Worm (Caenorhabditis elegans) whole organism, L1 larva: Measurements from ENCODE around the gene cyp-25A4.

ENCODE experiments used
- aly-2 ChIP-seq: fragments of 150-350 bp; optimal IDR thresholded peaks from 2 replicates; lab custom pipeline; 2014; ENCODE audit warnings: missing biosample characterization, missing genetic modification characterization
- ama-1 ChIP-seq: fragments of 150-350 bp; optimal IDR thresholded peaks from 2 replicates; lab custom pipeline; 2014
- blmp-1 ChIP-seq: fragments of 150-350 bp; optimal IDR thresholded peaks from 2 replicates; lab custom pipeline; 2014; ENCODE audit warnings: missing biosample characterization, missing genetic modification characterization
- ceh-63 ChIP-seq: fragments of 200-800 bp; sonication (Bioruptor generic); optimal IDR thresholded peaks from 2 replicates; lab custom pipeline; 2018; ENCODE audit warnings: mild to moderate bottlenecking, missing genetic modification characterization, missing compliant biosample characterization
- ceh-82 ChIP-seq, 3 experiments: fragments of 150-350 bp in 1 of 3; sonication (generic microtip) in 2 of 3; optimal IDR thresholded peaks; 2 replicates each; lab custom pipeline; 2014 to 2017; ENCODE audit warnings: missing biosample characterization in 3 of 3, missing genetic modification characterization in 3 of 3
- ceh-90 ChIP-seq: sonication (generic microtip); optimal IDR thresholded peaks from 2 replicates; lab custom pipeline; 2016; ENCODE audit warnings: missing genetic modification characterization, missing compliant biosample characterization
- dpl-1 ChIP-seq, 3 experiments: fragments of 150-350 bp in 2 of 3; sonication (generic microtip) in 1 of 3; optimal IDR thresholded peaks; 2 replicates each; lab custom pipeline; 2014 to 2017; ENCODE audit warnings: missing biosample characterization in 3 of 3, missing genetic modification characterization in 3 of 3, missing genetic modification reagents in 3 of 3
- dsc-1 ChIP-seq: sonication (generic microtip); optimal IDR thresholded peaks from 2 replicates; lab custom pipeline; 2016; ENCODE audit warnings: mild to moderate bottlenecking, missing genetic modification characterization, missing compliant biosample characterization
- efl-1 ChIP-seq, 4 experiments: fragments of 150-350 bp; optimal IDR thresholded peaks in 3 of 4; peaks in 1 of 4; 1 replicate in 1 of 4; 2 replicates in 3 of 4; lab custom pipeline; 2014; ENCODE audit warnings: missing biosample characterization in 2 of 4, missing genetic modification characterization in 2 of 4, missing genetic modification reagents in 2 of 4
- efl-3 ChIP-seq: fragments of 200-800 bp; sonication (Bioruptor generic); optimal IDR thresholded peaks from 2 replicates; lab custom pipeline; 2018; ENCODE audit warnings: mild to moderate bottlenecking, missing genetic modification characterization, missing compliant biosample characterization
- egl-27 ChIP-seq, 2 experiments: fragments of 150-350 bp in 1 of 2; sonication (generic microtip); optimal IDR thresholded peaks; 3 replicates each; lab custom pipeline; 2017 to 2018; ENCODE audit warnings: missing biosample characterization in 2 of 2, missing genetic modification characterization in 2 of 2, missing genetic modification reagents in 2 of 2
- elt-2 ChIP-seq: sonication (generic microtip); optimal IDR thresholded peaks from 2 replicates; lab custom pipeline; 2016; ENCODE audit warnings: missing genetic modification characterization, mild to moderate bottlenecking, inconsistent platforms, missing compliant biosample characterization, missing genetic modification reagents
- ets-5 ChIP-seq: fragments of 200-800 bp; sonication (Bioruptor generic); IDR thresholded peaks from 2 replicates; pipeline ENCODE4 v1.3.6; 2022; ENCODE audit warnings: missing genetic modification characterization, missing compliant biosample characterization
- fkh-10 ChIP-seq: sonication (generic microtip); optimal IDR thresholded peaks from 2 replicates; lab custom pipeline; 2017; ENCODE audit warnings: missing biosample characterization, missing genetic modification reagents, missing genetic modification characterization
- fkh-4 ChIP-seq: sonication (generic microtip); optimal IDR thresholded peaks from 2 replicates; lab custom pipeline; 2016; ENCODE audit warnings: missing compliant biosample characterization, missing genetic modification characterization, borderline replicate concordance
- grh-1 ChIP-seq: fragments of 200-800 bp; sonication (Bioruptor generic); IDR thresholded peaks from 2 replicates; pipeline ENCODE4 v1.3.6; 2022; ENCODE audit warnings: missing genetic modification reagents, missing genetic modification characterization, missing compliant biosample characterization
- jun-1 ChIP-seq: fragments of 150-350 bp; optimal IDR thresholded peaks from 2 replicates; lab custom pipeline; 2014; ENCODE audit warnings: missing biosample characterization, missing genetic modification reagents, missing genetic modification characterization
- lin-14 ChIP-seq: fragments of 200-800 bp; sonication (Bioruptor generic); optimal IDR thresholded peaks from 2 replicates; lab custom pipeline; 2018; ENCODE audit warnings: mild to moderate bottlenecking, missing genetic modification characterization, moderate library complexity, missing compliant biosample characterization
- lin-15B ChIP-seq: fragments of 150-350 bp; sonication (generic microtip); optimal IDR thresholded peaks from 3 replicates; lab custom pipeline; 2014; ENCODE audit warnings: missing biosample characterization, missing genetic modification characterization
- lin-35 ChIP-seq, 2 experiments: fragments of 150-350 bp; optimal IDR thresholded peaks; 2 replicates each; lab custom pipeline; 2014; ENCODE audit warnings: missing biosample characterization in 2 of 2, missing genetic modification characterization in 2 of 2, missing genetic modification reagents in 2 of 2
- lin-39 ChIP-seq: fragments of 150-350 bp; optimal IDR thresholded peaks from 2 replicates; lab custom pipeline; 2014; ENCODE audit warnings: missing biosample characterization, missing genetic modification reagents, missing genetic modification characterization
- lsy-2 ChIP-seq, 2 experiments: fragments of 150-350 bp; optimal IDR thresholded peaks; 2 replicates each; lab custom pipeline; 2014; ENCODE audit warnings: missing biosample characterization in 2 of 2, missing genetic modification characterization in 2 of 2
- nhr-20 ChIP-seq: sonication (generic microtip); optimal IDR thresholded peaks from 2 replicates; lab custom pipeline; 2016; ENCODE audit warnings: mild to moderate bottlenecking, missing genetic modification characterization, missing compliant biosample characterization
- nhr-71 ChIP-seq: sonication (generic microtip); optimal IDR thresholded peaks from 2 replicates; lab custom pipeline; 2016; ENCODE audit warnings: mild to moderate bottlenecking, missing genetic modification characterization, moderate library complexity, missing compliant biosample characterization
- nhr-77 ChIP-seq: fragments of 150-350 bp; optimal IDR thresholded peaks from 2 replicates; lab custom pipeline; 2014; ENCODE audit warnings: missing biosample characterization, missing genetic modification characterization
- nhr-85 ChIP-seq: sonication (generic microtip); peaks from one replicate; lab custom pipeline; 2016; ENCODE audit warnings: missing genetic modification characterization, inconsistent platforms, missing compliant biosample characterization
- nhr-90 ChIP-seq: sonication (generic microtip); optimal IDR thresholded peaks from 2 replicates; lab custom pipeline; 2016; ENCODE audit warnings: mild to moderate bottlenecking, missing genetic modification characterization, missing compliant biosample characterization; ENCODE audit not compliant: poor library complexity
- pax-3 ChIP-seq: fragments of 200-800 bp; sonication (Bioruptor generic); optimal IDR thresholded peaks from 2 replicates; lab custom pipeline; 2018; ENCODE audit warnings: mild to moderate bottlenecking, missing genetic modification characterization, moderate library complexity, missing compliant biosample characterization
- pqm-1 ChIP-seq: sonication (generic microtip); optimal IDR thresholded peaks from 3 replicates; lab custom pipeline; 2017; ENCODE audit warnings: missing biosample characterization, missing genetic modification characterization
- skn-1 ChIP-seq: fragments of 150-350 bp; optimal IDR thresholded peaks from 2 replicates; lab custom pipeline; 2014; ENCODE audit warnings: missing biosample characterization, missing genetic modification characterization
- sox-4 ChIP-seq: sonication (generic microtip); optimal IDR thresholded peaks from 2 replicates; lab custom pipeline; 2016; ENCODE audit warnings: missing genetic modification characterization, missing compliant biosample characterization
- sptf-1 ChIP-seq: fragments of 150-350 bp; optimal IDR thresholded peaks from 2 replicates; lab custom pipeline; 2014; ENCODE audit warnings: missing biosample characterization, missing genetic modification characterization
- tbx-2 ChIP-seq: sonication (generic microtip); optimal IDR thresholded peaks from 2 replicates; lab custom pipeline; 2016; ENCODE audit warnings: missing genetic modification characterization, missing compliant biosample characterization
- unc-130 ChIP-seq: fragments of 150-350 bp; optimal IDR thresholded peaks from 2 replicates; lab custom pipeline; 2017; ENCODE audit warnings: missing biosample characterization, missing genetic modification characterization, inconsistent platforms
- unc-62 ChIP-seq: fragments of 150-350 bp; optimal IDR thresholded peaks from 2 replicates; lab custom pipeline; 2014; ENCODE audit warnings: missing biosample characterization, missing genetic modification reagents, missing genetic modification characterization
- unc-86 ChIP-seq: sonication (generic microtip); optimal IDR thresholded peaks from 2 replicates; lab custom pipeline; 2016; ENCODE audit warnings: missing genetic modification characterization, missing compliant biosample characterization
- vab-15 ChIP-seq: sonication (generic microtip); optimal IDR thresholded peaks from 2 replicates; lab custom pipeline; 2017; ENCODE audit warnings: missing genotype, mild to moderate bottlenecking, missing genetic modification characterization, missing compliant biosample characterization
- xbp-1 ChIP-seq: sonication (generic microtip); optimal IDR thresholded peaks from 2 replicates; lab custom pipeline; 2016; ENCODE audit warnings: missing genetic modification characterization, missing compliant biosample characterization
- zag-1 ChIP-seq: fragments of 150-350 bp; optimal IDR thresholded peaks from 2 replicates; lab custom pipeline; 2014; ENCODE audit warnings: missing biosample characterization, missing genetic modification characterization

cyp-25A4 gene

DNA sequence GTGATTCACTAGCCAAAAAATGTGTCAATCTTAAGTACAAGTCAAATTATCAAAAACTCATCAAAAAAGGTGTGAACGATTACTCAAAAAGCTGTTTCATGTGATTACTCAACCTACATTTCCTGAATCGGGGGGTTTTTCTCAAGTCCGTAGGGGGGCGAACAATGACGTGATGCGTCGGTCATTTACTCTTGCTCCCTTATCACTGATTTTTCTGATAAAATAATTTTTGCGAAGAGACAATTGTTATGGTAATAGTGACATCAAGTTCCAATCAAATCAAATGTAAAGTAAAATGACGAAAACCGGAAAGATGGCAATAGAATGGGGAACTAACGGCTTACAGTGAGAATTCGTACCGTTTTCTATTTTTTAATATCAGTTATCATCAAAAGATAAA, 42.1 kb upstream of the cyp-25A4 start:
- no peak for TF ChIP-seq pqm-1

DNA sequence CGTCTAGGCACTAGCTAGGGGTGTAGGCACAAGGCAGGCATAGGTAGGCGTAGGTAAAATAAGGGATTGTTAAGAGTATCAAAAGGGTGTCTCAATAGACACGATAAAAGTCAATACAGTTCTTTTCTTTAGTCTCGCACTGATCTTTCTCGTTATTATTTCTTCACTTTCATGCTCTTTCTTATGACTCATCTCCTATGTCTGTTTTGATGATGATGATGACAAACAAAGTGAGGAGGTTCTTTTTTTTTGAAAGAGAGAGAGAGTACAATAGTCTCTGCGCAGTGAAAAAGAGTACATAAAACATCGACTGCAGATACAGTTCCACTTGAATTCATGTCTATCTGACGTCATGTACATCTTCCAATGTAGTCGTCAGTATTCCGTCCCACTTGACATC, 38.0 kb upstream of the cyp-25A4 start:
- no peak for TF ChIP-seq ama-1 (lab: Kevin White, UChicago)
- no peak for TF ChIP-seq efl-1 (optimal IDR thresholded peaks at IDR 0.05; lab: Kevin White, UChicago)
- peak in 1 of 2 experiments; percentile 78 for TF ChIP-seq efl-1 (GFP tag; optimal IDR thresholded peaks at IDR 0.05 in 1 of 2; lab: Kevin White, UChicago)
- TF ChIP-seq nhr-90 (tag; lab: Kevin White, UChicago), result no peak

- peak in 1 of 3 experiments; percentile 49 for TF ChIP-seq dpl-1 (GFP tag; optimal IDR thresholded peaks at IDR 0.05; lab: Kevin White, UChicago)
- peak in 1 of 2 experiments; percentile 35 for TF ChIP-seq lsy-2 (tag; optimal IDR thresholded peaks at IDR 0.05; lab: Kevin White, UChicago)
- TF ChIP-seq nhr-77 (tag; lab: Kevin White, UChicago), result peak; percentile 10
- TF ChIP-seq nhr-71 (tag; lab: Kevin White, UChicago), result no peak
- peak; percentile 24 for TF ChIP-seq nhr-20
- peak; percentile 57 for TF ChIP-seq lin-15B
- no peak for TF ChIP-seq egl-27 (tag; optimal IDR thresholded peaks at IDR 0.05; lab: Kevin White, UChicago)
- TF ChIP-seq tbx-2 (tag; lab: Kevin White, UChicago), result no peak
- no peak for TF ChIP-seq efl-1 (optimal IDR thresholded peaks at IDR 0.05; lab: Kevin White, UChicago)
- TF ChIP-seq efl-1 (GFP tag; optimal IDR thresholded peaks at IDR 0.05 in 1 of 2; lab: Kevin White, UChicago), result peak; percentile 48 to 94
- TF ChIP-seq dsc-1 (tag; lab: Kevin White, UChicago), result no peak
- TF ChIP-seq ceh-82 (tag; optimal IDR thresholded peaks at IDR 0.05; lab: Kevin White, UChicago), result peak in 1 of 3 experiments; percentile 12
- peak; percentile 29 for TF ChIP-seq elt-2 (tag; lab: Kevin White, UChicago)
- peak; percentile 37 for TF ChIP-seq blmp-1 (tag; lab: Kevin White, UChicago)
- no peak for TF ChIP-seq ceh-90 (tag; lab: Kevin White, UChicago)
- TF ChIP-seq jun-1, result peak; percentile 15
- TF ChIP-seq pqm-1, result peak; percentile 59
- TF ChIP-seq lin-14 (GFP tag; lab: Kevin White, UChicago), result peak; percentile 58
- TF ChIP-seq lin-35 (GFP tag; optimal IDR thresholded peaks at IDR 0.05; lab: Kevin White, UChicago), result peak; percentile 44 to 50
Measured at ce11 chrIII:3887586-3887985, 35.7 kb upstream of the cyp-25A4 start.

DNA sequence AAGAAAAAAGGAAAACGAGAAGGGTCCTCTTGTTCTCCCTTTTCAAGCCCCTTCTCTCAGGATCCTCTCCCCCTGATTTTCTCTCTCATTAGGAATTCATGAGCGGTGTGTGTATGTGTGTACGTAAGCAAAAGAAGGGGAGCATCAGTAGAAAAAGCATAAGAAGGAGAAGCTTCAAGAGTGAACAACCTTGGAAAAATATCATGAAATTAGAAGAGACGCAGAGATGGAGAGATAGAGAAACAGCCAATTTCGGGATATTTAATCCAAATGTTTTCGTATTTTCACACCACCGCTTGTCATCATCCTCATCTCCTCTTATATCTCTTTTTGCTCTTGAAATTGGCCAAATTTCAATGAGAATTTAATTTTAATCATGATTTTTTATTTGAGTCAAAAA, 31.3 kb upstream of the cyp-25A4 start:
- no peak for TF ChIP-seq ceh-90 (tag; lab: Kevin White, UChicago)
- TF ChIP-seq lin-14 (GFP tag; lab: Kevin White, UChicago), result peak; percentile 62
- peak; percentile 7 for TF ChIP-seq zag-1 (tag; lab: Kevin White, UChicago)
- TF ChIP-seq dsc-1 (tag; lab: Kevin White, UChicago), result peak; percentile 68
- no peak for TF ChIP-seq unc-130 (tag; lab: Kevin White, UChicago)

DNA sequence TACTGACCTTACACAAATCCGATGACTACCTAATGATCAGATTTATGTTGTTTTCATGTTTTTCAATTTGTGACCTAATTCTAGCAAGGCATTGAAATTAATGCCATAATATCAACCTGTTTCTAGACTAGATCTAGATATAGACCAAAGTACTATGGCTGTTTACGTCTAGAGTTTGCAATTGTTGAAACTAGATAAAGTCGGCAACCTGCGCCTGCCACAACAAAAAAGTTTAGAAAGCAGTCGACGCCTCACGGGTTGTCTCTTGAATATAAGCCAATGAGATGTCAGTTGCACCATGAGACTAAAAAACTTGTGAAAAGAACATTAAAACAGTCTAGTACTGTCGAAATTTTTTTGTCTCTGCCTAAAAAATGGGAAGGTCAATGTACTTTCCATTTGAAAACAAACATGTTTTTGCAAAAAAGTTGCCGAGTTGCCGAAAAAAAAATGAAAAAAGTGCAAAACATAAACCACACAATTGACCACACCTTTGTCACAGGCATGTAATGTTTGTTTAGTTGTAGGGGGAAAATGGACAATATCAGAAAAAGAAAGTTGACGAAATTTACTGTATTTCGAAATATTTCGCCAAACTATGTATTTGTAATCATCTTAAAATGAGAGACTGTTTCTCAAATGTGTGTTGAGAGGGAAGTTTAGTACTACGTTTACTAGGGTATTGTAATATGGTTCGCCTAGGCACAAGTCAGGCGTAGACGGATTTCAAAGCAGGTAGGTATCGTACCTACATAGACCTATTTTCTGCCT, 27.3 kb upstream of the cyp-25A4 start:
- TF ChIP-seq grh-1 (no peak), efl-1 (optimal IDR thresholded peaks at IDR 0.05; lab: Kevin White, UChicago) (no peak), efl-1 (GFP tag; optimal IDR thresholded peaks at IDR 0.05 in 1 of 2; lab: Kevin White, UChicago) (peak in 1 of 2 experiments; percentile 87), xbp-1 (tag; lab: Kevin White, UChicago) (no peak), nhr-85 (peak; percentile 54), skn-1 (tag; lab: Kevin White, UChicago) (peak; percentile 79)
- TF ChIP-seq, all 84 proteins: peak for 3

DNA sequence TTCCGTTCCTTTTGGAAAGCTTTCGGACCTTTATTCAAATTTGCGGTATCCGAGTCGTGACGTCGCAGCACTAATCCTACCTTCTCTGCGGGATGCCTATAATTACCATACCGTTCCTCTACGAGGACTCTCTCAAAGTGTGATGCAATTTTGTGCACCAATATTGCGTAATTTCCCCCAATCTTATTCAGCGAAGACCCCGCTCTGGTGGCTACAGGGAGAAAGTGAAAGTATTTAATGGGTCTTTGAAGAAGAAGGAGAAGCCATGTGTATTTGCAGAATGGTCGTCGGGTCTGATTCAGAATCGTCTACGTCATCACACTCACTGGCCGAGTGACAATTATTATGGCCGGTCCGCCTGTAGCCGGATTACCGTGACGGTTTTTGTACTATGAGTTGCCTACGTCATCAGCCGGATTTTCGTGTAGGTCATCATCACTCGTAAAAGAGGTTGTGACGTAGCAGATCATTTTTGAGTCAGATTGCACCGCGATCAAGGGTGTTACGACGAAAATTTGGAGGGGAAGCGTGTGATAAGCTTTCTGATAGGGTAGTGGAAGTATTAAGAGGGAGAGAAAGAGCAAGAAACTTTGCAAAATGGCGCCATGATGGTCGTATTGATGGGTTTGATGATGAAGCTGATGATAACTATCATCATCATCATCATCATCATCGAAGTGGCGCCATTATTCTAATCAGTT, 24.5 kb upstream of the cyp-25A4 start:
- TF ChIP-seq fkh-10 (GFP tag; lab: Kevin White, UChicago) (no peak), efl-3 (GFP tag; lab: Kevin White, UChicago) (no peak), dsc-1 (tag; lab: Kevin White, UChicago) (no peak), unc-62 (GFP tag; lab: Kevin White, UChicago) (no peak), pax-3 (tag; lab: Kevin White, UChicago) (no peak), sox-4 (tag; lab: Kevin White, UChicago) (no peak), unc-86 (tag; lab: Kevin White, UChicago) (no peak), blmp-1 (tag; lab: Kevin White, UChicago) (peak; percentile 66), fkh-4 (tag; lab: Kevin White, UChicago) (no peak), nhr-77 (tag; lab: Kevin White, UChicago) (no peak), elt-2 (tag; lab: Kevin White, UChicago) (peak; percentile 52), ets-5 (GFP tag; lab: Robert Waterston, UW) (no peak), ceh-63 (GFP tag; lab: Kevin White, UChicago) (no peak), vab-15 (tag; lab: Kevin White, UChicago) (no peak), sptf-1 (tag; lab: Kevin White, UChicago) (no peak), lin-39 (tag; lab: Kevin White, UChicago) (no peak), aly-2 (tag; lab: Kevin White, UChicago) (no peak)
